Worm (Caenorhabditis elegans) whole organism, early embryonic: ENCODE results near the gene glr-4.

Experiments
- B0310.2 ChIP-seq: sonication (generic microtip); optimal IDR thresholded peaks from 2 replicates; lab custom pipeline; 2016; ENCODE audit warnings: mild to moderate bottlenecking, missing genetic modification characterization, missing compliant biosample characterization
- F13C5.2 ChIP-seq: sonication (generic microtip); optimal IDR thresholded peaks from 2 replicates; lab custom pipeline; 2017; ENCODE audit warnings: mild to moderate bottlenecking, missing genetic modification characterization, inconsistent platforms, missing compliant biosample characterization
- aly-1 ChIP-seq: sonication (generic microtip); optimal IDR thresholded peaks from 2 replicates; lab custom pipeline; 2016; ENCODE audit warnings: missing genetic modification characterization, missing compliant biosample characterization
- ama-1 ChIP-seq: fragments of 150-350 bp; optimal IDR thresholded peaks from 2 replicates; lab custom pipeline; 2014
- ceh-13 ChIP-seq: fragments of 200-800 bp; sonication (Bioruptor generic); optimal IDR thresholded peaks from 2 replicates; lab custom pipeline; 2018; ENCODE audit warnings: mild to moderate bottlenecking, missing genetic modification characterization, missing compliant biosample characterization
- ceh-36 ChIP-seq: sonication (generic microtip); optimal IDR thresholded peaks from 2 replicates; lab custom pipeline; 2016; ENCODE audit warnings: missing genetic modification characterization, inconsistent platforms, missing compliant biosample characterization
- flt-1 ChIP-seq: fragments of 200-800 bp; sonication (Bioruptor generic); IDR thresholded peaks from 2 replicates; pipeline ENCODE4 v1.3.6; 2022; ENCODE audit warnings: missing genetic modification characterization, missing compliant biosample characterization
- hnd-1 ChIP-seq: sonication (generic microtip); optimal IDR thresholded peaks from 2 replicates; lab custom pipeline; 2016; ENCODE audit warnings: missing genetic modification characterization, missing compliant biosample characterization
- pes-1 ChIP-seq: fragments of 200-800 bp; sonication (Bioruptor generic); IDR thresholded peaks from 2 replicates; pipeline ENCODE4 v1.3.6; 2022; ENCODE audit warnings: missing genetic modification reagents, missing genetic modification characterization, missing compliant biosample characterization
- scrt-1 ChIP-seq: fragments of 200-800 bp; sonication (Bioruptor generic); IDR thresholded peaks from 2 replicates; pipeline ENCODE4 v1.3.6; 2022; ENCODE audit warnings: missing genetic modification characterization, missing compliant biosample characterization
- sea-1 ChIP-seq: fragments of 200-800 bp; sonication (Bioruptor generic); conservative IDR thresholded peaks from 2 replicates; pipeline ENCODE4 v1.3.6; 2022; ENCODE audit warnings: missing genetic modification characterization, missing compliant biosample characterization
- tbx-11 ChIP-seq: fragments of 200-800 bp; sonication (Bioruptor generic); IDR thresholded peaks from 2 replicates; pipeline ENCODE4 v1.3.6; 2022; ENCODE audit warnings: missing genetic modification characterization, missing compliant biosample characterization
- tbx-37 ChIP-seq: fragments of 200-800 bp; sonication (Bioruptor generic); conservative IDR thresholded peaks from 2 replicates; pipeline ENCODE4 v1.3.6; 2022; ENCODE audit warnings: missing genetic modification reagents, missing genetic modification characterization, missing compliant biosample characterization
- tra-4 ChIP-seq: sonication (generic microtip); optimal IDR thresholded peaks from 2 replicates; lab custom pipeline; 2017; ENCODE audit warnings: missing genetic modification characterization, missing compliant biosample characterization

DNA sequence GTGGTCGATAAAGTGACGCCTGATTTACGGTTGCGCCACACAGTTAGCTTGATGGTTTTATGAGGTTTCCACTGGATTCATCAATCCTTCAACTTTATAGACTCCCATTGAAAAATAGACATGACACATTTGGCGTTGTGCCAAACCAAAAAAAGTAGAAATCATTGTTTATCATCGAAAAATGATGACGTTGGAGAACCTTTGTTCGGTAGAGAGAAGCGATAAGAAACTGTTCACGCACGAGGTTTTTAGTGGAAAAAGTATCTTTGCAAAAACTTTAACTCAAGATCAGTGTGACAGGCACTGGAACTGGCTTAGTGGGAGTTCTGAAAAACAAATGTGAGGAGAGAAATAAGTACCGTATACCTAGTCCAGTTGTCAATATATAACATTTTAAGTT lies 19.5 kb upstream of the glr-4 start:
- TF ChIP-seq ama-1 (lab: Kevin White, UChicago) (no peak), B0310.2 (tag; lab: Kevin White, UChicago) (no peak), tra-4 (no peak), hnd-1 (tag; lab: Kevin White, UChicago) (no peak), ceh-13 (GFP tag; lab: Kevin White, UChicago) (no peak), flt-1 (GFP tag; lab: Robert Waterston, UW) (no peak), pes-1 (no peak), tbx-11 (no peak), sea-1 (no peak), scrt-1 (no peak), F13C5.2 (tag; lab: Kevin White, UChicago) (no peak), tbx-37 (GFP tag; lab: Robert Waterston, UW) (no peak), ceh-36 (tag; lab: Kevin White, UChicago) (no peak), aly-1 (tag; lab: Kevin White, UChicago) (no peak)
